Worm (Caenorhabditis elegans) whole organism, L4 larva: Measurements from ENCODE around the gene rhr-2.

Experiments used
- R02D3.7 ChIP-seq: fragments of 150-350 bp; sonication (generic microtip); optimal IDR thresholded peaks from 3 replicates; lab custom pipeline; 2014; ENCODE audit warnings: missing biosample characterization, missing genetic modification characterization
- T20F7.1 ChIP-seq: fragments of 200-800 bp; sonication (Bioruptor generic); optimal IDR thresholded peaks from 2 replicates; lab custom pipeline; 2018; ENCODE audit warnings: mild to moderate bottlenecking, missing genetic modification characterization, missing compliant biosample characterization
- T26A8.4 ChIP-seq: fragments of 200-800 bp; sonication (Bioruptor generic); IDR thresholded peaks from 2 replicates; pipeline ENCODE4 v1.3.6; 2022; ENCODE audit warnings: missing genetic modification characterization, missing compliant biosample characterization
- Y5F2A.4 ChIP-seq: fragments of 200-800 bp; sonication (Bioruptor generic); optimal IDR thresholded peaks from 2 replicates; lab custom pipeline; 2018; ENCODE audit warnings: mild to moderate bottlenecking, missing genetic modification characterization, missing compliant biosample characterization
- Y75B8A.6 ChIP-seq: fragments of 200-800 bp; sonication (Bioruptor generic); IDR thresholded peaks from 2 replicates; pipeline ENCODE4 v1.3.6; 2022; ENCODE audit warnings: missing genetic modification reagents, missing genetic modification characterization, missing compliant biosample characterization
- ZK337.2 ChIP-seq: fragments of 200-800 bp; sonication (Bioruptor generic); IDR thresholded peaks from 2 replicates; pipeline ENCODE4 v1.3.6; 2022; ENCODE audit warnings: missing genetic modification reagents, missing genetic modification characterization, missing compliant biosample characterization
- ama-1 ChIP-seq: fragments of 150-350 bp; optimal IDR thresholded peaks from 2 replicates; lab custom pipeline; 2014; ENCODE audit warnings: inconsistent platforms, mixed read lengths
- arid-1 ChIP-seq: fragments of 200-800 bp; sonication (Bioruptor generic); conservative IDR thresholded peaks from 2 replicates; pipeline ENCODE4 v1.3.6; 2022; ENCODE audit warnings: missing genetic modification reagents, missing genetic modification characterization, missing compliant biosample characterization
- ceh-28 ChIP-seq: fragments of 150-350 bp; optimal IDR thresholded peaks from 2 replicates; lab custom pipeline; 2014; ENCODE audit warnings: missing biosample characterization, missing genetic modification reagents, missing genetic modification characterization
- ceh-44 ChIP-seq: fragments of 200-800 bp; sonication (Bioruptor generic); IDR thresholded peaks from 2 replicates; pipeline ENCODE4 v1.3.6; 2022; ENCODE audit warnings: missing genetic modification reagents, missing genetic modification characterization, missing compliant biosample characterization
- ceh-62 ChIP-seq: sonication (generic microtip); optimal IDR thresholded peaks from 2 replicates; lab custom pipeline; 2017; ENCODE audit warnings: missing biosample characterization, missing genetic modification characterization
- ceh-82 ChIP-seq: sonication (generic microtip); optimal IDR thresholded peaks from 2 replicates; lab custom pipeline; 2017; ENCODE audit warnings: missing biosample characterization, missing genetic modification characterization
- ces-1 ChIP-seq: fragments of 150-350 bp; sonication (generic microtip); optimal IDR thresholded peaks from 4 replicates; lab custom pipeline; 2014; ENCODE audit warnings: missing biosample characterization, missing genetic modification reagents, missing genetic modification characterization
- cey-2 ChIP-seq: sonication (generic microtip); optimal IDR thresholded peaks from 3 replicates; lab custom pipeline; 2017; ENCODE audit warnings: missing genetic modification characterization, mild to moderate bottlenecking, missing compliant biosample characterization, antibody characterized with exemption, borderline replicate concordance; ENCODE audit not compliant: insufficient read depth
- daf-12 ChIP-seq: fragments of 150-350 bp; optimal IDR thresholded peaks from 2 replicates; lab custom pipeline; 2014; ENCODE audit warnings: missing biosample characterization, missing genetic modification reagents, missing genetic modification characterization
- daf-19 ChIP-seq: fragments of 200-800 bp; sonication (Bioruptor generic); conservative IDR thresholded peaks from 2 replicates; pipeline ENCODE4 v1.3.6; 2022; ENCODE audit warnings: missing genetic modification characterization, missing compliant biosample characterization
- daf-8 ChIP-seq: fragments of 200-800 bp; sonication (Bioruptor generic); IDR thresholded peaks from 2 replicates; pipeline ENCODE4 v1.3.6; 2022; ENCODE audit warnings: missing genetic modification characterization, missing compliant biosample characterization
- dmd-6 ChIP-seq: fragments of 200-800 bp; sonication (Bioruptor generic); IDR thresholded peaks from 2 replicates; pipeline ENCODE4 v1.3.6; 2022; ENCODE audit warnings: missing genetic modification reagents, missing genetic modification characterization, missing compliant biosample characterization
- egl-27 ChIP-seq: sonication (generic microtip); optimal IDR thresholded peaks from 3 replicates; lab custom pipeline; 2017; ENCODE audit warnings: missing biosample characterization, missing genetic modification reagents, missing genetic modification characterization
- egl-43 ChIP-seq: fragments of 200-800 bp; sonication (Bioruptor generic); IDR thresholded peaks from 2 replicates; pipeline ENCODE4 v1.3.6; 2022; ENCODE audit warnings: missing genetic modification reagents, missing genetic modification characterization, missing compliant biosample characterization
- hif-1 ChIP-seq, 2 experiments: sonication (generic microtip); optimal IDR thresholded peaks; 2 replicates each; lab custom pipeline; 2016 to 2017; ENCODE audit warnings: missing compliant biosample characterization in 2 of 2, missing genetic modification characterization in 2 of 2, missing genetic modification reagents in 2 of 2, missing genotype in 2 of 2, mild to moderate bottlenecking in 1 of 2
- hlh-11 ChIP-seq: fragments of 200-800 bp; sonication (Bioruptor generic); optimal IDR thresholded peaks from 2 replicates; lab custom pipeline; 2018; ENCODE audit warnings: mild to moderate bottlenecking, missing genetic modification characterization, missing compliant biosample characterization
- lin-1 ChIP-seq: fragments of 200-800 bp; sonication (Bioruptor generic); IDR thresholded peaks from 2 replicates; pipeline ENCODE4 v1.3.6; 2022; ENCODE audit warnings: missing genetic modification reagents, missing genetic modification characterization, missing compliant biosample characterization
- lin-15B ChIP-seq: fragments of 150-350 bp; sonication (generic microtip); optimal IDR thresholded peaks from 3 replicates; lab custom pipeline; 2014; ENCODE audit warnings: missing biosample characterization, missing genetic modification characterization
- lir-3 ChIP-seq: sonication (generic microtip); optimal IDR thresholded peaks from 2 replicates; lab custom pipeline; 2016; ENCODE audit warnings: mild to moderate bottlenecking, missing genetic modification characterization, missing compliant biosample characterization
- lsy-2 ChIP-seq, 2 experiments: fragments of 150-350 bp in 1 of 2; sonication (generic microtip) in 1 of 2; optimal IDR thresholded peaks; 2 replicates each; lab custom pipeline; 2014 to 2017; ENCODE audit warnings: missing biosample characterization in 2 of 2, missing genetic modification characterization in 2 of 2
- mdl-1 ChIP-seq, 2 experiments: fragments of 150-350 bp in 1 of 2; sonication (generic microtip) in 1 of 2; optimal IDR thresholded peaks; 2 replicates each; lab custom pipeline; 2014 to 2017; ENCODE audit warnings: missing biosample characterization in 2 of 2, missing genetic modification characterization in 2 of 2
- mdt-29 ChIP-seq: fragments of 200-800 bp; sonication (Bioruptor generic); IDR thresholded peaks from 2 replicates; pipeline ENCODE4 v1.3.6; 2022; ENCODE audit warnings: missing genetic modification reagents, missing genetic modification characterization, missing compliant biosample characterization
- mes-2 ChIP-seq: sonication (generic microtip); optimal IDR thresholded peaks from 2 replicates; lab custom pipeline; 2016; ENCODE audit warnings: missing genotype, mild to moderate bottlenecking, missing genetic modification characterization, missing compliant biosample characterization; ENCODE audit not compliant: poor library complexity, severe bottlenecking
- mxl-2 ChIP-seq: fragments of 200-800 bp; sonication (Bioruptor generic); conservative IDR thresholded peaks from 2 replicates; pipeline ENCODE4 v1.3.6; 2022; ENCODE audit warnings: missing genetic modification reagents, missing genetic modification characterization, missing compliant biosample characterization
- mxl-3 ChIP-seq: fragments of 200-800 bp; sonication (Bioruptor generic); optimal IDR thresholded peaks from 2 replicates; lab custom pipeline; 2018; ENCODE audit warnings: mild to moderate bottlenecking, missing genetic modification characterization, missing compliant biosample characterization
- nhr-10 ChIP-seq: fragments of 150-350 bp; optimal IDR thresholded peaks from 2 replicates; lab custom pipeline; 2014; ENCODE audit warnings: missing biosample characterization, missing genetic modification characterization
- nhr-11 ChIP-seq: fragments of 150-350 bp; optimal IDR thresholded peaks from 2 replicates; lab custom pipeline; 2014; ENCODE audit warnings: missing biosample characterization, missing genetic modification characterization
- nhr-111 ChIP-seq: fragments of 200-800 bp; sonication (Bioruptor generic); optimal IDR thresholded peaks from 2 replicates; lab custom pipeline; 2018; ENCODE audit warnings: mild to moderate bottlenecking, missing genetic modification characterization, missing compliant biosample characterization
- nhr-237 ChIP-seq: sonication (generic microtip); optimal IDR thresholded peaks from 2 replicates; lab custom pipeline; 2017; ENCODE audit warnings: missing biosample characterization, missing genetic modification characterization
- nhr-25 ChIP-seq: sonication (generic microtip); optimal IDR thresholded peaks from 2 replicates; lab custom pipeline; 2017; ENCODE audit warnings: missing genetic modification characterization, mild to moderate bottlenecking, missing compliant biosample characterization, antibody characterized with exemption, moderate library complexity, borderline replicate concordance; ENCODE audit not compliant: insufficient read depth
- nhr-28 ChIP-seq: fragments of 150-350 bp; optimal IDR thresholded peaks from 2 replicates; lab custom pipeline; 2014; ENCODE audit warnings: missing biosample characterization, missing genetic modification characterization
- nhr-6 ChIP-seq: fragments of 150-350 bp; optimal IDR thresholded peaks from 2 replicates; lab custom pipeline; 2014; ENCODE audit warnings: missing biosample characterization, missing genetic modification characterization
- nhr-77 ChIP-seq: fragments of 150-350 bp; optimal IDR thresholded peaks from 2 replicates; lab custom pipeline; 2014; ENCODE audit warnings: missing biosample characterization, missing genetic modification characterization
- pha-4 ChIP-seq, 2 experiments: fragments of 150-350 bp in 1 of 2; fragments of 200-800 bp in 1 of 2; sonication (Bioruptor generic) in 1 of 2; IDR thresholded peaks in 1 of 2; optimal IDR thresholded peaks in 1 of 2; 2 replicates each; pipeline versions ENCODE4 v1.3.6 to Lab custom; 2014 to 2022; ENCODE audit warnings: missing genetic modification characterization in 2 of 2, missing genetic modification reagents in 2 of 2, missing biosample characterization in 1 of 2, missing compliant biosample characterization in 1 of 2
- rbr-2 ChIP-seq: sonication (generic microtip); optimal IDR thresholded peaks from 2 replicates; lab custom pipeline; 2016; ENCODE audit warnings: missing genotype, missing genetic modification characterization, missing compliant biosample characterization
- snpc-1.2 ChIP-seq: fragments of 200-800 bp; sonication (Bioruptor generic); IDR thresholded peaks from 2 replicates; pipeline ENCODE4 v1.3.6; 2022; ENCODE audit warnings: missing genetic modification reagents, missing genetic modification characterization, missing compliant biosample characterization
- spr-3 ChIP-seq: fragments of 200-800 bp; sonication (Bioruptor generic); optimal IDR thresholded peaks from 2 replicates; lab custom pipeline; 2018; ENCODE audit warnings: mild to moderate bottlenecking, missing genetic modification characterization, missing compliant biosample characterization
- tag-97 ChIP-seq: fragments of 200-800 bp; sonication (Bioruptor generic); IDR thresholded peaks from 2 replicates; pipeline ENCODE4 v1.3.6; 2022; ENCODE audit warnings: missing genetic modification characterization, missing compliant biosample characterization
- vab-7 ChIP-seq: fragments of 200-800 bp; sonication (Bioruptor generic); IDR thresholded peaks from 2 replicates; pipeline ENCODE4 v1.3.6; 2022; ENCODE audit warnings: missing genetic modification reagents, missing genetic modification characterization, missing compliant biosample characterization
- ztf-11 ChIP-seq: fragments of 150-350 bp; optimal IDR thresholded peaks from 2 replicates; lab custom pipeline; 2014; ENCODE audit warnings: missing biosample characterization, missing genetic modification characterization
- ztf-7 ChIP-seq: fragments of 150-350 bp; optimal IDR thresholded peaks from 2 replicates; lab custom pipeline; 2014; ENCODE audit warnings: missing biosample characterization, missing genetic modification characterization

The rhr-2 gene

DNA sequence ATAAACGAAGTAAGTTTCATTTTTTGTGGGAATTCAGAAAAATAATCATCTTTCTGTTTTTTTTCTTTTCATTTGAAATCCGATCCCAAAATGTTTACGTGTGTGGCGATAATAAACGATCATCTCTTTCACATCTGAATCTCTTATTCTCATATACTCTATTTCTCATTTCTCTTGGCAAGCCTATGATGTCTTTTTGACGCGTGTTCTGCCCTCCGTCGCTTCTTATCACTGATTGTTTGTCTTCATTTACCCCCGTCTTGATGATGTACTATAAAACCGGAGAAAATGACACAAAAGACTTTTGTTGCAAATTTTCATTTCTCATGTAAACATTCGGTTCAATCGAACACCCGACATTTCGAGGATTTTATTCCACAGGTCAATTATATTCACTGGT lies 47.9 kb upstream of the rhr-2 start (continued):
- TF ChIP-seq ceh-82 (no peak), dmd-6 (GFP tag; lab: Robert Waterston, UW) (peak; percentile 58), Y5F2A.4 (GFP tag; lab: Kevin White, UChicago) (no peak), hif-1 (tag; optimal IDR thresholded peaks at IDR 0.05; lab: Kevin White, UChicago) (no peak), snpc-1.2 (GFP tag; lab: Robert Waterston, UW) (no peak), nhr-11 (peak; percentile 14), ztf-11 (tag; lab: Kevin White, UChicago) (no peak), vab-7 (GFP tag; lab: Robert Waterston, UW) (no peak), nhr-28 (peak; percentile 71), daf-8 (GFP tag; lab: Robert Waterston, UW) (no peak), lin-15B (tag; lab: Kevin White, UChicago) (no peak), mdl-1 (tag; optimal IDR thresholded peaks at IDR 0.05; lab: Kevin White, UChicago) (peak in 1 of 2 experiments; percentile 14), hlh-11 (tag; lab: Kevin White, UChicago) (peak; percentile 66), nhr-10 (tag; lab: Kevin White, UChicago) (no peak), mes-2 (tag; lab: Kevin White, UChicago) (peak; percentile 33), ceh-62 (tag; lab: Kevin White, UChicago) (no peak), nhr-25 (tag; lab: Kevin White, UChicago) (no peak), mxl-3 (GFP tag; lab: Kevin White, UChicago) (peak; percentile 61), lir-3 (tag; lab: Kevin White, UChicago) (no peak), T26A8.4 (GFP tag; lab: Robert Waterston, UW) (no peak), egl-27 (no peak), T20F7.1 (GFP tag; lab: Kevin White, UChicago) (no peak), nhr-6 (tag; lab: Kevin White, UChicago) (no peak), nhr-77 (tag; lab: Kevin White, UChicago) (no peak), R02D3.7 (no peak), cey-2 (no peak), pha-4 (GFP tag; IDR thresholded peaks at IDR 0.05; lab: Robert Waterston, UW) (no peak), pha-4 (tag; optimal IDR thresholded peaks at IDR 0.05; lab: Kevin White, UChicago) (no peak), ces-1 (GFP tag; lab: Kevin White, UChicago) (no peak), arid-1 (no peak), rbr-2 (tag; lab: Kevin White, UChicago) (no peak), daf-19 (GFP tag; lab: Robert Waterston, UW) (no peak), nhr-237 (tag; lab: Kevin White, UChicago) (no peak), ztf-7 (tag; lab: Kevin White, UChicago) (no peak), tag-97 (GFP tag; lab: Robert Waterston, UW) (no peak), mxl-2 (no peak)

DNA sequence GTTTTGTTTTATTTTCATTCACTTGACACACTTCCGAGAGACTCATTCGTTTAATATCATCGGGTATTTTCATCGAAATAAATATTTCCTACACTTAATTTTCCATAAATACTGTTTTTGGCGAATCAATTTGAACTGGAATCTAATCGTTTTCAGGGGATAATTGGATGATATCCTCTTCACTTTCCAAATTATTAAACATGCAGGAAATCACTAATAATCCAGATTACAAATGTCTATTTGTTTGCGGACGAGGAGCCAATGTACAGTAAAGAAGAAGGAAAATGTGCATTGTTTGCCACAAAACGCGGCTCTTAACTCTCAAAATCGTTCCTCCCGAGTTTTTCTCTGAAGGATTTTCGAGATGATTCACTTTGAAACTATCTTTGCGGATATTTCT lies 46.6 kb upstream of the rhr-2 start, which contains the start of gene F55A11.6:
Gene F55A11.6 (plus strand): TSS at position 301 of the 400 bp plus-strand sequence.
- no peak for TF ChIP-seq spr-3 (GFP tag; lab: Kevin White, UChicago)
- TF ChIP-seq nhr-111 (GFP tag; lab: Kevin White, UChicago) = no peak
- no peak for TF ChIP-seq lin-1 (GFP tag; lab: Robert Waterston, UW)
- TF ChIP-seq tag-97 (GFP tag; lab: Robert Waterston, UW) = no peak
- no peak for TF ChIP-seq mes-2 (tag; lab: Kevin White, UChicago)
- TF ChIP-seq ceh-28 = no peak
- TF ChIP-seq egl-43 (GFP tag; lab: Robert Waterston, UW) = no peak
- TF ChIP-seq ceh-44 = no peak
- TF ChIP-seq nhr-28 = no peak
- TF ChIP-seq mdt-29 (GFP tag; lab: Robert Waterston, UW) = no peak
- TF ChIP-seq daf-12 (tag; lab: Kevin White, UChicago) = no peak
- no peak for TF ChIP-seq ZK337.2
- TF ChIP-seq lsy-2 (tag; optimal IDR thresholded peaks at IDR 0.05; lab: Kevin White, UChicago) = no peak
- no peak for TF ChIP-seq ama-1 (lab: Kevin White, UChicago)
- no peak for TF ChIP-seq ztf-11 (tag; lab: Kevin White, UChicago)
- no peak for TF ChIP-seq Y75B8A.6 (GFP tag; lab: Robert Waterston, UW)
- TF ChIP-seq, all 104 proteins: peak for 0
